Fruit fly (Drosophila melanogaster) whole organism, pupa: ENCODE data around the gene RpS5b.

Experiments
- CG10348 ChIP-seq: fragments of 200-800 bp; sonication (Bioruptor generic); IDR thresholded peaks from 2 replicates; pipeline ENCODE4 v1.3.6; 2022; ENCODE audit warnings: missing biosample characterization, missing genetic modification characterization
- CG12605 ChIP-seq: fragments of 200-800 bp; sonication (Bioruptor generic); IDR thresholded peaks from 2 replicates; pipeline ENCODE4 v1.3.6; 2022; ENCODE audit warnings: missing biosample characterization, missing genetic modification characterization
- CG13204 ChIP-seq: fragments of 200-800 bp; sonication (Bioruptor generic); optimal IDR thresholded peaks from 2 replicates; lab custom pipeline; 2018; ENCODE audit warnings: missing biosample characterization, mild to moderate bottlenecking, missing genetic modification characterization, moderate library complexity
- CG14655 ChIP-seq: fragments of 200-800 bp; sonication (Bioruptor generic); optimal IDR thresholded peaks from 3 replicates; lab custom pipeline; 2017; ENCODE audit warnings: mild to moderate bottlenecking, missing biosample characterization, missing genetic modification reagents, missing genetic modification characterization
- CG15710 ChIP-seq: fragments of 200-800 bp; sonication (Bioruptor generic); optimal IDR thresholded peaks from 2 replicates; lab custom pipeline; 2018; ENCODE audit warnings: missing biosample characterization, mild to moderate bottlenecking, missing genetic modification characterization, moderate library complexity
- CG17806 ChIP-seq: fragments of 200-800 bp; sonication (Bioruptor generic); optimal IDR thresholded peaks from 2 replicates; lab custom pipeline; 2018; ENCODE audit warnings: missing biosample characterization, mild to moderate bottlenecking, missing genetic modification characterization, moderate library complexity
- CG32121 ChIP-seq: fragments of 200-800 bp; sonication (Bioruptor generic); IDR thresholded peaks from 2 replicates; pipeline ENCODE4 v1.3.6; 2022; ENCODE audit warnings: missing biosample characterization, missing genetic modification characterization
- CG34367 ChIP-seq: fragments of 200-800 bp; sonication (Bioruptor generic); optimal IDR thresholded peaks from 2 replicates; lab custom pipeline; 2018; ENCODE audit warnings: missing biosample characterization, mild to moderate bottlenecking, missing genetic modification characterization
- CG4496 ChIP-seq: fragments of 200-800 bp; sonication (Bioruptor generic); IDR thresholded peaks from 3 replicates; pipeline ENCODE4 v1.3.6; 2022; ENCODE audit warnings: missing biosample characterization, missing genetic modification characterization
- CG8159 ChIP-seq: fragments of 200-800 bp; sonication (Bioruptor generic); optimal IDR thresholded peaks from 3 replicates; lab custom pipeline; 2018; ENCODE audit warnings: missing biosample characterization, mild to moderate bottlenecking, missing genetic modification characterization, moderate library complexity
- CG8301 ChIP-seq: fragments of 200-800 bp; sonication (Bioruptor generic); optimal IDR thresholded peaks from 2 replicates; lab custom pipeline; 2018; ENCODE audit warnings: missing biosample characterization, mild to moderate bottlenecking, missing genetic modification characterization
- CG9948 ChIP-seq: fragments of 200-800 bp; sonication (Bioruptor generic); optimal IDR thresholded peaks from 2 replicates; lab custom pipeline; 2018; ENCODE audit warnings: missing biosample characterization, mild to moderate bottlenecking, missing genetic modification characterization, moderate library complexity
- D1 ChIP-seq: fragments of 200-800 bp; sonication (Bioruptor generic); optimal IDR thresholded peaks from 2 replicates; lab custom pipeline; 2018; ENCODE audit warnings: missing biosample characterization, mild to moderate bottlenecking, missing genetic modification characterization, moderate library complexity
- EcR ChIP-seq: fragments of 200-800 bp; sonication (Bioruptor generic); optimal IDR thresholded peaks from 3 replicates; lab custom pipeline; 2019; ENCODE audit warnings: missing biosample characterization, missing genetic modification characterization, mild to moderate bottlenecking, moderate library complexity, missing genetic modification reagents
- Ets98B ChIP-seq: fragments of 200-800 bp; sonication (Bioruptor generic); IDR thresholded peaks from 2 replicates; pipeline ENCODE4 v1.3.6; 2022; ENCODE audit warnings: missing biosample characterization, missing genetic modification characterization
- Pif1A ChIP-seq: fragments of 200-800 bp; sonication (Bioruptor generic); optimal IDR thresholded peaks from 3 replicates; lab custom pipeline; 2016; ENCODE audit warnings: missing biosample characterization, missing genetic modification characterization
- Pif1B ChIP-seq: fragments of 200-800 bp; sonication (Bioruptor generic); optimal IDR thresholded peaks from 3 replicates; lab custom pipeline; 2016; ENCODE audit warnings: missing biosample characterization, missing genetic modification characterization
- Snoo ChIP-seq: fragments of 200-800 bp; sonication (Bioruptor generic); optimal IDR thresholded peaks from 3 replicates; lab custom pipeline; 2017; ENCODE audit warnings: missing biosample characterization, mild to moderate bottlenecking, missing genetic modification characterization, inconsistent platforms
- fd96Ca ChIP-seq: fragments of 200-800 bp; sonication (Bioruptor generic); IDR thresholded peaks from 3 replicates; pipeline ENCODE4 v1.3.6; 2022; ENCODE audit warnings: missing biosample characterization, missing genetic modification characterization
- gl ChIP-seq: fragments of 200-800 bp; sonication (Bioruptor generic); optimal IDR thresholded peaks from 2 replicates; lab custom pipeline; 2018; ENCODE audit warnings: missing biosample characterization, mild to moderate bottlenecking, missing genetic modification characterization
- rn ChIP-seq: fragments of 200-800 bp; sonication (Bioruptor generic); IDR thresholded peaks from 2 replicates; pipeline ENCODE4 v1.3.6; 2022; ENCODE audit warnings: missing biosample characterization, missing genetic modification characterization

The RpS5b gene

dm6 chr3R:14875274-14875964, 25.9 kb downstream of the RpS5b start, which contains the start of gene btsz:
Gene btsz, minus strand, starts transcription at chr3R:14875488.
- no peak for TF ChIP-seq CG9948
- no peak for TF ChIP-seq EcR
- TF ChIP-seq rn (GFP tag; lab: Robert Waterston, UW) = no peak
- no peak for TF ChIP-seq CG10348
- TF ChIP-seq CG34367 (tag; lab: Kevin White, UChicago) = no peak
- TF ChIP-seq Snoo (tag; lab: Kevin White, UChicago) = no peak
- TF ChIP-seq CG12605 = no peak
- no peak for TF ChIP-seq Ets98B (GFP tag; lab: Robert Waterston, UW)
- TF ChIP-seq CG14655 = no peak
- no peak for TF ChIP-seq CG17806

DNA sequence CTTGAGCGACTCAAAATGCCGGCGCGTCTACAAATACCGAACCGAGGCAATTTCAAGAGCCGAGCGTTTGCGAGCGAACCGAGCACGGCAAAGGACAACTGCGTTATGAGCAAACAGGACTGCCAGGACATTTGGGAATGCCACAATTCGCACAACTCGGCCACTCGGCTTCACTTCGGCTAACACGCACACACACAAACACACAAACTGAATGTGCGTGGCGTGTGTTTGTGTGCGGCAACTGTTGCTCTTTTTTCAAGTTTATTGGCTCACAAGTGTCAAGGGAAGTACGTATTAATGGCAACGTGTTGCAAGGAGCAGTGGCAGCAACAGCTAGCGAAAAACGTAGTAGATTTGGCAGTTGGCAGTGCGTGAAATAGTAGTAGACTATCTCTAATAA, 28.0 kb downstream of the RpS5b start:
- peak; percentile 37; the same call in 1 of the 2 replicates for TF ChIP-seq CG12605
- no peak for TF ChIP-seq Pif1A (GFP tag; lab: Kevin White, UChicago)
- TF ChIP-seq, all 21 proteins: peak for 1

DNA sequence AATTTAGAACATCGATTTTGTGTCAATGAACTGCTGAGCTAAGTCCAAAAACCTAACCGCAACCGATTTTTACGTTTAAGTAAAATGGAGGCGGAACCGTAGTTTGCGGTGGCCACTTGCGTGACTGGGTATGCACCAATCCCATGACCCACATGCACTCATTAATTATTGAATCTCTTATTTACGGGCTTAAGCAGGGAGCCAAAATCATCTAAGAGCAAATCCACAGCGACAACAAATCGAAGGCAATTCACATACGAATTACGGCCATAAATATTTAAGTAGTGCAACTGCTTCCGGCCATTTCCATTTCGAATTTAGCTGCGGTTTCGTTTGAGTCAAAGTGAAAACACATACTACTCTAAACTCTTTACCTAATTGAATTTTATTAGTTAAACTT, 36.5 kb downstream of the RpS5b start:
- no peak for TF ChIP-seq CG8159 (tag; lab: Kevin White, UChicago)
- TF ChIP-seq Ets98B (GFP tag; lab: Robert Waterston, UW) = no peak
- TF ChIP-seq CG32121 = no peak
- TF ChIP-seq CG9948 = no peak
- no peak for TF ChIP-seq Pif1B (GFP tag; lab: Kevin White, UChicago)
- TF ChIP-seq D1 (tag; lab: Kevin White, UChicago) = no peak
- TF ChIP-seq CG10348 = no peak
- TF ChIP-seq Snoo (tag; lab: Kevin White, UChicago) = no peak
- no peak for TF ChIP-seq CG4496 (GFP tag; lab: Robert Waterston, UW)
- no peak for TF ChIP-seq rn (GFP tag; lab: Robert Waterston, UW)
- no peak for TF ChIP-seq Pif1A (GFP tag; lab: Kevin White, UChicago)
- TF ChIP-seq CG17806 = no peak

- TF ChIP-seq CG10348 (no peak), rn (GFP tag; lab: Robert Waterston, UW) (no peak), CG17806 (peak; percentile 0), CG15710 (tag; lab: Kevin White, UChicago) (no peak), Pif1A (GFP tag; lab: Kevin White, UChicago) (peak; percentile 77), CG8301 (tag; lab: Kevin White, UChicago) (peak; percentile 46), CG13204 (GFP tag; lab: Kevin White, UChicago) (peak; percentile 59), Snoo (tag; lab: Kevin White, UChicago) (peak; percentile 51), CG8159 (tag; lab: Kevin White, UChicago) (no peak), CG14655 (peak; percentile 35), CG4496 (GFP tag; lab: Robert Waterston, UW) (peak; percentile 86), CG9948 (no peak), gl (tag; lab: Kevin White, UChicago) (peak; percentile 61), CG32121 (peak; percentile 53), Ets98B (GFP tag; lab: Robert Waterston, UW) (peak; percentile 74), EcR (peak; percentile 52), Pif1B (GFP tag; lab: Kevin White, UChicago) (peak; percentile 76), D1 (tag; lab: Kevin White, UChicago) (no peak), fd96Ca (GFP tag; lab: Robert Waterston, UW) (no peak), CG34367 (tag; lab: Kevin White, UChicago) (peak; percentile 18), CG12605 (peak; percentile 54)
Observed at dm6 chr3R:14853767-14854191, 47.6 kb downstream of the RpS5b start.

DNA sequence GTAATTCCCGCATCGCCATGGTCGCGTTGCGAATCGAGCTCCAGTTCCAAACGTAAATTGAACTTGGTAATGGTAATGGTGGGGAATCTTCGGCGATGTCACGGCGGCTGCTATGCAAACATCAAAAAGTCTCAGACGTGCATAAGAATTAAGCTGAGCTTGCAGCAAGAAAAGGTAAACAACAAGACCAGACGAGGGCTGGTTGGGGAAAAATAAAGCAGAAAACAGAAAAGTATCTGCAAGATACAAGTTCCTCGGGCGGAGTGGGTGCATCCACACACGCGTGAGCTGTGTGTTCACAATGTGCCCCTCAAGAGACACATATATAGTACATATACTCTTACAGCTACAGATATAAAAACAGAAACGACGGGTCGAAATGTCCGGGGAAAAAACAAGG, 48.8 kb downstream of the RpS5b start:
- TF ChIP-seq EcR (peak; percentile 75), D1 (tag; lab: Kevin White, UChicago) (no peak), CG32121 (no peak), rn (GFP tag; lab: Robert Waterston, UW) (no peak), CG9948 (no peak), CG8159 (tag; lab: Kevin White, UChicago) (peak; percentile 2), CG8301 (tag; lab: Kevin White, UChicago) (no peak), CG15710 (tag; lab: Kevin White, UChicago) (peak; percentile 21), CG13204 (GFP tag; lab: Kevin White, UChicago) (peak; percentile 53), CG17806 (no peak), Snoo (tag; lab: Kevin White, UChicago) (no peak)
